Fruit fly (Drosophila melanogaster): ENCODE data around the gene Naa20B.

Naa20B gene

DNA sequence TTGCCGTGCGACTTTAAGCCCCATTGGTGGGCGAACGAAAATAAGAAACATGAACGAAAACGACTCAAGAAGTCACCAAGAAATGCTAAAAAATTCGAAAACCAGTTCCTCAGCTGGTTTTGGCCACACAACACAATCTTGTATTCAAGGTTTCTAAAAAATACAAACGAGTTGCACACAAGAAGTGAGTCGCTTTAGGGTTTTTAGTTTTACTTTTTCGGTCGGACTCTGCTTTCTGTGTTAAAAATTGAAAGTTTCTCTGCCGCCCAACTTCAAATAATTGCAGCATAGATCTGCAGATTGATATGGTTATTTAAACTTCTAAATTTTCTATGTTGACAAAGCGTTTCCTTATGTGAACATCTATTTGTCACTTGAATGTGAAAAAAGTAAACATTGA is 35.3 kb downstream of the Naa20B start, which contains the start of gene CG16824:
CG16824 (plus strand) TSS at position 384 of the 400 bp plus-strand sequence.
- TF ChIP-seq CG8478 (optimal IDR thresholded peaks at IDR 0.05) (no peak), CTCF (optimal IDR thresholded peaks at IDR 0.05) (no peak)

DNA sequence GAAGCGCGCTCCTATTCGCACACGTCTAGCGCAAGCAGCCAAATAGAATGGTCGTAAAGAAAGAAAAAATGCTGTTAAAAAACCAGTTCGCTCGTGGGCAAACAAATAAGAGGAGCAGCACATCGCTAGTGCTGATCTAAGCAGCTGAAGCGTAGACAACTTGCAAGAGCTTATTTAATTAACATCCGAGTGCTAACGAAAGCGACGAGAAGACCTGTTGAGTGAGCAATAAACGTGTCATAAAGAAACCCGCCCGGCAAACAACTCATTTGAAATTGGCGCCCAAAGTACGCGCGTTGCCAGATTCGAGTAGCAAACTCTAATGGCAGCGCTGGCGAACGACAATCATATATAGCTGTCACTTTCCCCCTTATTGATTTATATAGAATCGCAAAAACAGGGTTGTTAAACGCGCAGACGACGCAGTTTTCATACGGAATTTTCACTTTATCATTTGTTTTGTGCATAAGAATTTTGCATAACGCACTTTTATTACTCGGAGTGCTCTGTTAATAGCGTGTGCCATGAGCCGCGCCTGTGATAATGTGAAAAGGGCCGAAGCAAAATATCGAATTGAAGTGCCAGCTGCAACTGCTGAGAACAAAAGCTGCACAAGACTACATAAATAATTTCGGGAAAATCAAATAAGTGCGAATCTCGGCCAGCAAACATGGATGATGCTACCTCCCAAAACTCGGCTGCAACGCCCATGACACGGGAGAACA is 38.9 kb downstream of the Naa20B start:
- TF ChIP-seq CTCF (optimal IDR thresholded peaks at IDR 0.05), result peak; percentile 35 to 42
- TF ChIP-seq CG8478 (optimal IDR thresholded peaks at IDR 0.05), result no peak

- TF ChIP-seq CTCF (optimal IDR thresholded peaks at IDR 0.05), result no peak
- TF ChIP-seq CG8478 (optimal IDR thresholded peaks at IDR 0.05), result no peak
These were observed 39.5 kb downstream of the Naa20B start for dm6 chr2L:13296703-13297230.

- no peak for TF ChIP-seq CG8478 (optimal IDR thresholded peaks at IDR 0.05)
- no peak for TF ChIP-seq CTCF (optimal IDR thresholded peaks at IDR 0.05)
These were observed 47.2 kb downstream of the Naa20B start, which contains the start of gene CG16825 for dm6 chr2L:13304488-13304887. TSS of gene CG16825 (plus strand) at chr2L:13304788.

DNA sequence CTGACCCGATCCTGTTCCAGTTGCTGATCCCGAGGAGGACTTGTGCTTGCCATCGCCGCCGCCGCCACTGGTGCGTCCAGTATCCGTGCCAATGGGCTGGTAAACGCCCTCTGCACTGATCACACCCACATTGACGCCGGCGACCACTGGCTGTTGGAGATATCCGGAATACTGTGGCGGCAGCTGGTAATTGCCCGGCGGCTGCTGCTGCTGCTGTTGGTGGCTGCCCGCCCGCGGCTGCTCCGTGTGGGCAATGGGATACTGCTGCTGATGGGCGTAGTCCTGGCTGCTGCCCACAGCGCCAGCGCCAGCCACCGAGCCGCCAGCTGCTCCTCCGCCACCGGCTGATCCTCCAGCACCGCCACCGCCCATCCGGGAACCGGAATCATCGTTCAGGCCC is 47.7 kb downstream of the Naa20B start:
- TF ChIP-seq CG8478 (optimal IDR thresholded peaks at IDR 0.05), result no peak
- no peak for TF ChIP-seq CTCF (optimal IDR thresholded peaks at IDR 0.05)

- TF ChIP-seq CTCF (optimal IDR thresholded peaks at IDR 0.05) (no peak), CG8478 (optimal IDR thresholded peaks at IDR 0.05) (no peak)
These were observed 49.4 kb downstream of the Naa20B start, which contains the start of gene CG43779 for dm6 chr2L:13306655-13307054. TSS of gene CG43779 (minus strand) at chr2L:13306755.

All from S2 (cell line).